Worm (Caenorhabditis elegans): Measurements from ENCODE around the gene F32D8.2.
"Not testable (repeated sequence)": the region's sequence is repeated elsewhere in the genome, so short reads cannot be mapped to it uniquely, and the experiment has no call there.

Gene F32D8.2

ce11 chrV:10862457-10863097, 21.0 kb upstream of the F32D8.2 start:
- TF ChIP-seq aptf-2 (GFP tag; conservative IDR thresholded peaks at IDR 0.05) (no peak), nhr-179 (tag; optimal IDR thresholded peaks at IDR 0.05) (no peak), hrde-1 (tag; optimal IDR thresholded peaks at IDR 0.05; ENCODE audit: borderline replicate concordance) (no peak), fkh-3 (tag; optimal IDR thresholded peaks at IDR 0.05) (no peak), ceh-100 (GFP tag; IDR thresholded peaks at IDR 0.05) (no peak), F52B5.7 (tag; optimal IDR thresholded peaks at IDR 0.05) (no peak), T07F8.4 (tag; optimal IDR thresholded peaks at IDR 0.05) (no peak), F39B2.1 (GFP tag; IDR thresholded peaks at IDR 0.05) (no peak)

- TF ChIP-seq F10E7.11 (tag; optimal IDR thresholded peaks at IDR 0.05) = no peak
- TF ChIP-seq B0336.3 (GFP tag; IDR thresholded peaks at IDR 0.05) = no peak
- no peak for TF ChIP-seq lin-54 (GFP tag; optimal IDR thresholded peaks at IDR 0.05)
- TF ChIP-seq tbx-9 (tag; optimal IDR thresholded peaks at IDR 0.05; ENCODE audit: borderline replicate concordance) = no peak
- TF ChIP-seq ztf-26 (tag; optimal IDR thresholded peaks at IDR 0.05) = no peak
- no peak for TF ChIP-seq athp-1 (tag; optimal IDR thresholded peaks at IDR 0.05)
- TF ChIP-seq madf-10 (tag; optimal IDR thresholded peaks at IDR 0.05) = no peak
- no peak for TF ChIP-seq ceh-91 (GFP tag; IDR thresholded peaks at IDR 0.05)
- no peak for TF ChIP-seq him-1 (tag; optimal IDR thresholded peaks at IDR 0.05)
- TF ChIP-seq egrh-3 (GFP tag; IDR thresholded peaks at IDR 0.05) = no peak
- TF ChIP-seq Y56A3A.18 (GFP tag; IDR thresholded peaks at IDR 0.05) = no peak
- no peak for TF ChIP-seq D2030.7 (GFP tag; IDR thresholded peaks at IDR 0.05)
- TF ChIP-seq dox-1 (GFP tag; IDR thresholded peaks at IDR 0.05) = no peak
- TF ChIP-seq zim-3 (tag; optimal IDR thresholded peaks at IDR 0.05) = no peak
- TF ChIP-seq cebp-1 (GFP tag; IDR thresholded peaks at IDR 0.05) = no peak
- TF ChIP-seq cebp-1 (tag; optimal IDR thresholded peaks at IDR 0.05) = no peak
- no peak for TF ChIP-seq somi-1 (GFP tag; optimal IDR thresholded peaks at IDR 0.05)
- TF ChIP-seq F37B4.10 (GFP tag; IDR thresholded peaks at IDR 0.05) = no peak
These were observed 18.0 kb upstream of the F32D8.2 start, which contains the start of gene saeg-1 for ce11 chrV:10865599-10865998. saeg-1 (minus strand) TSS chrV:10865699.

- TF ChIP-seq madf-6 (GFP tag; IDR thresholded peaks at IDR 0.05) (peak; percentile 30; the same call in 1 of the 2 replicates), lin-26 (GFP tag; IDR thresholded peaks at IDR 0.05) (peak; percentile 73), mcd-1 (GFP tag; IDR thresholded peaks at IDR 0.05) (0 out of 2 replicates have a peak, but pooled peaks have one; percentile 7), ztf-25 (GFP tag; IDR thresholded peaks at IDR 0.05) (0 out of 2 replicates have a peak, but pooled peaks have one; percentile 64), ceh-91 (GFP tag; IDR thresholded peaks at IDR 0.05) (peak; percentile 19; the same call in 1 of the 2 replicates), zfh-2 (GFP tag; conservative IDR thresholded peaks at IDR 0.05) (peak; percentile 60), F52B5.7 (tag; optimal IDR thresholded peaks at IDR 0.05) (peak; percentile 41), Y56A3A.18 (GFP tag; IDR thresholded peaks at IDR 0.05) (peak; percentile 35; the same call in 1 of the 2 replicates), nfya-2 (GFP tag; IDR thresholded peaks at IDR 0.05) (0 out of 2 replicates have a peak, but pooled peaks have one; percentile 75), cebp-2 (GFP tag; IDR thresholded peaks at IDR 0.05) (peak; percentile 59; the same call in 1 of the 2 replicates), Y95B8A.8 (GFP tag; IDR thresholded peaks at IDR 0.05) (peak; percentile 72; the same call in 1 of the 2 replicates), sea-2 (GFP tag; IDR thresholded peaks at IDR 0.05) (0 out of 2 replicates have a peak, but pooled peaks have one; percentile 63), dox-1 (GFP tag; IDR thresholded peaks at IDR 0.05) (peak; percentile 74; the same call in 1 of the 2 replicates), cebp-1 (GFP tag; IDR thresholded peaks at IDR 0.05) (peak; percentile 38; the same call in 1 of the 2 replicates), F37B4.10 (GFP tag; IDR thresholded peaks at IDR 0.05) (0 out of 2 replicates have a peak, but pooled peaks have one; percentile 16), pbrm-1 (GFP tag; IDR thresholded peaks at IDR 0.05) (peak; percentile 41; the same call in 1 of the 2 replicates), bed-2 (GFP tag; IDR thresholded peaks at IDR 0.05) (peak; percentile 68; the same call in 1 of the 2 replicates), egl-18 (GFP tag; IDR thresholded peaks at IDR 0.05) (0 out of 2 replicates have a peak, but pooled peaks have one; percentile 49)
- not testable (repeated sequence) for TF ChIP-seq cebp-1 (tag; optimal IDR thresholded peaks at IDR 0.05)
These were observed 17.2 kb upstream of the F32D8.2 start for ce11 chrV:10866340-10866739.

Measured in whole organism, young adult.